Worm (Caenorhabditis elegans) whole organism, mixed stage, embryonic: ENCODE results near the gene saeg-1.
A peak's percentile ranks its signal among the peaks of the same experiment; 100 is the strongest.

ENCODE experiments used
- M03D4.4 ChIP-seq: sonication (generic microtip); optimal IDR thresholded peaks from 2 replicates; lab custom pipeline; 2017; ENCODE audit warnings: mild to moderate bottlenecking, missing genetic modification characterization, missing compliant biosample characterization
- bed-3 ChIP-seq: fragments of 200-800 bp; sonication (Bioruptor generic); optimal IDR thresholded peaks from 3 replicates; lab custom pipeline; 2018; ENCODE audit warnings: mild to moderate bottlenecking, missing genetic modification characterization, moderate library complexity, missing compliant biosample characterization
- blmp-1 ChIP-seq: fragments of 150-350 bp; optimal IDR thresholded peaks from 2 replicates; lab custom pipeline; 2014; ENCODE audit warnings: missing biosample characterization, missing genetic modification characterization
- ceh-39 ChIP-seq: fragments of 150-350 bp; optimal IDR thresholded peaks from 2 replicates; lab custom pipeline; 2014; ENCODE audit warnings: missing biosample characterization, missing genetic modification characterization
- ceh-43 ChIP-seq: fragments of 200-800 bp; sonication (Bioruptor generic); optimal IDR thresholded peaks from 2 replicates; lab custom pipeline; 2018; ENCODE audit warnings: mild to moderate bottlenecking, missing genetic modification characterization, moderate library complexity, missing compliant biosample characterization
- ceh-83 ChIP-seq: fragments of 200-800 bp; sonication (Bioruptor generic); optimal IDR thresholded peaks from 2 replicates; lab custom pipeline; 2018; ENCODE audit warnings: mild to moderate bottlenecking, missing genetic modification characterization, missing compliant biosample characterization
- ces-1 ChIP-seq: fragments of 150-350 bp; optimal IDR thresholded peaks from 2 replicates; lab custom pipeline; 2014; ENCODE audit warnings: missing biosample characterization, missing genetic modification reagents, missing genetic modification characterization
- cnd-1 ChIP-seq: fragments of 200-800 bp; sonication (Bioruptor generic); optimal IDR thresholded peaks from 2 replicates; lab custom pipeline; 2018; ENCODE audit warnings: mild to moderate bottlenecking, missing genetic modification characterization, missing compliant biosample characterization
- drap-1 ChIP-seq: fragments of 200-800 bp; sonication (Bioruptor generic); optimal IDR thresholded peaks from 3 replicates; lab custom pipeline; 2018; ENCODE audit warnings: mild to moderate bottlenecking, missing genetic modification characterization, missing compliant biosample characterization
- elt-1 ChIP-seq: sonication (generic microtip); optimal IDR thresholded peaks from 2 replicates; lab custom pipeline; 2017; ENCODE audit warnings: missing genetic modification characterization, mild to moderate bottlenecking, missing compliant biosample characterization, antibody characterized with exemption, moderate library complexity, borderline replicate concordance; ENCODE audit not compliant: insufficient read depth
- elt-3 ChIP-seq: fragments of 150-350 bp; optimal IDR thresholded peaks from 2 replicates; lab custom pipeline; 2014; ENCODE audit warnings: missing biosample characterization, missing genetic modification characterization
- flh-1 ChIP-seq: fragments of 200-800 bp; sonication (Bioruptor generic); optimal IDR thresholded peaks from 2 replicates; lab custom pipeline; 2018; ENCODE audit warnings: mild to moderate bottlenecking, missing genetic modification characterization, moderate library complexity, missing compliant biosample characterization
- ham-2 ChIP-seq: fragments of 200-800 bp; sonication (Bioruptor generic); optimal IDR thresholded peaks from 2 replicates; lab custom pipeline; 2018; ENCODE audit warnings: mild to moderate bottlenecking, missing genetic modification characterization, missing compliant biosample characterization
- lin-13 ChIP-seq: fragments of 150-350 bp; optimal IDR thresholded peaks from 2 replicates; lab custom pipeline; 2014; ENCODE audit warnings: missing biosample characterization, missing genetic modification characterization
- lin-32 ChIP-seq: fragments of 200-800 bp; sonication (Bioruptor generic); optimal IDR thresholded peaks from 2 replicates; lab custom pipeline; 2018; ENCODE audit warnings: mild to moderate bottlenecking, missing genetic modification characterization, missing compliant biosample characterization
- lsy-2 ChIP-seq: fragments of 150-350 bp; optimal IDR thresholded peaks from 2 replicates; lab custom pipeline; 2014; ENCODE audit warnings: missing biosample characterization, missing genetic modification characterization
- mls-2 ChIP-seq: sonication (generic microtip); optimal IDR thresholded peaks from 2 replicates; lab custom pipeline; 2016; ENCODE audit warnings: mild to moderate bottlenecking, missing genetic modification characterization, moderate library complexity, missing compliant biosample characterization
- nhr-12 ChIP-seq: fragments of 150-350 bp; optimal IDR thresholded peaks from 2 replicates; lab custom pipeline; 2014; ENCODE audit warnings: missing biosample characterization, missing genetic modification characterization
- nhr-2 ChIP-seq: fragments of 150-350 bp; optimal IDR thresholded peaks from 2 replicates; lab custom pipeline; 2014; ENCODE audit warnings: missing biosample characterization, missing genetic modification characterization
- nhr-237 ChIP-seq: fragments of 150-350 bp; optimal IDR thresholded peaks from 2 replicates; lab custom pipeline; 2014; ENCODE audit warnings: missing biosample characterization, missing genetic modification characterization
- nhr-28 ChIP-seq: fragments of 150-350 bp; optimal IDR thresholded peaks from 2 replicates; lab custom pipeline; 2014; ENCODE audit warnings: missing biosample characterization, missing genetic modification characterization
- pha-4 ChIP-seq: fragments of 150-350 bp; optimal IDR thresholded peaks from 2 replicates; lab custom pipeline; 2018; ENCODE audit warnings: missing biosample characterization, missing genetic modification reagents, missing genetic modification characterization
- sem-2 ChIP-seq: fragments of 200-800 bp; sonication (Bioruptor generic); optimal IDR thresholded peaks from 2 replicates; lab custom pipeline; 2018; ENCODE audit warnings: mild to moderate bottlenecking, missing genetic modification characterization, missing compliant biosample characterization
- sptf-1 ChIP-seq: sonication (generic microtip); optimal IDR thresholded peaks from 2 replicates; lab custom pipeline; 2017; ENCODE audit warnings: mild to moderate bottlenecking, missing genetic modification characterization, moderate library complexity, missing compliant biosample characterization
- tbx-8 ChIP-seq: fragments of 200-800 bp; sonication (Bioruptor generic); optimal IDR thresholded peaks from 2 replicates; lab custom pipeline; 2018; ENCODE audit warnings: mild to moderate bottlenecking, missing genetic modification characterization, moderate library complexity, missing compliant biosample characterization
- unc-39 ChIP-seq: fragments of 150-350 bp; optimal IDR thresholded peaks from 2 replicates; lab custom pipeline; 2014; ENCODE audit warnings: missing biosample characterization, missing genetic modification characterization
- zip-8 ChIP-seq: fragments of 150-350 bp; optimal IDR thresholded peaks from 2 replicates; lab custom pipeline; 2014; ENCODE audit warnings: missing biosample characterization, missing genetic modification characterization
- ztf-11 ChIP-seq: fragments of 150-350 bp; optimal IDR thresholded peaks from 2 replicates; lab custom pipeline; 2014; ENCODE audit warnings: missing biosample characterization, missing genetic modification characterization

The saeg-1 gene

ce11 chrV:10880138-10880882 is 14.8 kb upstream of the saeg-1 start, which contains the start of gene F32D8.1:
F32D8.1 (plus strand) TSS chrV:10880832.
- TF ChIP-seq nhr-12 (tag; lab: Kevin White, UChicago) (no peak), ces-1 (GFP tag; lab: Kevin White, UChicago) (peak; percentile 97)

DNA sequence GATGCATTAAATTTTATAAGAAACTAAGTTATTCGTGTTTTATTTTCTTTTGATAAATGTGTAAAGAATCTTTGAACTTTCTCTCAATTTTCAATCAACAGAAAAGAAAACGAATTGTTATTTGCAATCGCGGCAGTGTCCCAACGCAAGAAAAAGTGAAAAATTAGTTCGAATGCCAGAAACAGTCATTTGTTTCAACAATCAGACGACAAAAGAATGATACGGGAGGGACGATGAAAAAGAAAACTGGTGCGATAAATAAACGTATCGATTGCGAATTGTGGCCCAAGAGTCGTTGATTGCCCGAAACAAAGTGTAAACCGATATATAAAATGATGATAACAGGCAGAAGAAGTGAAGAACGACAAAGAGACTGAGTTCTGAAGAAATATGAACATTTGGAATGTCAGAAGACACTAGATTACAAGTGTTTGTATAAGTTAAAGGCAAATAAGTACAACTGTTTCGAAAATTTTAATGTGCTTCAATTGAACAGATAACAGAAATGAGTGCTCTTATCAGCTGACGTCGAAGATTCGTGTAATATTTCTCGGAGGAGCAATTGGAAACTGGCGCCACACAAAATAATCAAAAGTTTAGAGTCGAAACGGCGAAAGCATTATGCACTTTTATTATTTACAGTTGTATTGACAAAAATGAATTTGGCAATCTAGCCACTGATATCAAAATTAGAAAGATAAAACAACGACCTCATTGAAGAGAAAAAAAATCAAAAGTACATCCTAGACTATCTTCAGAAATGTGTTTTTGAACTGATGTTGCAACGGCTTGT is 12.5 kb upstream of the saeg-1 start:
- TF ChIP-seq lin-32 (GFP tag; lab: Kevin White, UChicago): no peak

DNA sequence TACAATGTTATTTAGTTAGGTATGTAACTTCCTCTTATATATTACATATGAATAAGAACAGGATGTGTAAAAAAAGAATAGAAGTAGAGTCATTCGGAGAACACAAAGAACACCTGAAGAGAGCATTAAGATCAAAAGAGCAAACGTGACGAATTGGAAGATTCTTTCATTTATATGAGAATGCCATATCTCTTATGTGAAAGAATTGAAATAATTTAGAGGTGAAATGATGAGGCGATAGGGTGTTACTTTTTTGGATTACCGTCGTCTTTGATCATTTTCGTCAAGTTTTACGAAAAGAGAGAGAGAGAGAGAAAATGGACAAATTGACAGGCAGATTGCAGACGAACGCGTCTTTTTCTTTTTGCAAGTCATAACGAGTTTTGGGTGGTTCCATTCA is 11.0 kb upstream of the saeg-1 start:
- TF ChIP-seq nhr-28 (tag; lab: Kevin White, UChicago) (no peak), mls-2 (tag; lab: Kevin White, UChicago) (no peak)

DNA sequence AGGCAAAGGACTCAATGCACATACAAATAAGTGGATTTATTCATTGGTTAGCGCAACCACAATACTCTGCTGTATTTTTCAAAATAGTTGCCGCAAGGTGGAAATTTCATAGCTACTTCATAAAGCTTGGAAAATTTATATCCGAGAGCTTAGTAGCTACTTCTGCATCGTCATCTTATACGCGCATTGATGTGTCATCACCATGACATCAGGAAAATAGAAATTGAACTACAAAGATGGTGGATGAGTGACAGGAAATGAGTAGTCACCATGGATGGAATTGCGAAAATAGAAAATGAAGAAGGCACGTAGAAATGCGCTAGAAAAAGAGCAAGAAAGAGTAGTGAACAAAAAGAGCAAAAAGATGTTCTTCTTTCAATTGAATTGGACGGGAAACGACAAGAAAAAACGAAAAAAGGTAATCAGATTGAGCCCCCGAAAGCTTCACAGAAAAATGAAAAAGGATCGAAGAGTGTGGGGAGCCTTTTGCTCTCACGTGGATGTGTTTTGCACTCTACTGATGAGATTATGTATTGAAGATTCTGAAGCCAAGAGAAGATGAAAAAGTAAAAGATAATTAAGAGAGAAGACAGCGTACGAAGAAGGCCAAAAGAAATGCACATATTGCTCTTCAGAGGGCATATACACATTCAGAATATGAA is 9.6 kb upstream of the saeg-1 start:
- TF ChIP-seq tbx-8 (GFP tag; lab: Kevin White, UChicago): no peak
- peak; percentile 67 for TF ChIP-seq ces-1 (GFP tag; lab: Kevin White, UChicago)
- no peak for TF ChIP-seq unc-39

ce11 chrV:10873190-10873589 is 7.7 kb upstream of the saeg-1 start:
- no peak for TF ChIP-seq pha-4
- TF ChIP-seq drap-1 (GFP tag; lab: Kevin White, UChicago): no peak
- TF ChIP-seq lin-13 (tag; lab: Kevin White, UChicago): no peak
- no peak for TF ChIP-seq blmp-1
- no peak for TF ChIP-seq sem-2
- TF ChIP-seq ceh-39: no peak
- no peak for TF ChIP-seq elt-3
- no peak for TF ChIP-seq M03D4.4 (tag; lab: Kevin White, UChicago)
- no peak for TF ChIP-seq ceh-43
- TF ChIP-seq tbx-8 (GFP tag; lab: Kevin White, UChicago): no peak
- no peak for TF ChIP-seq flh-1 (GFP tag; lab: Kevin White, UChicago)
- TF ChIP-seq lsy-2 (tag; lab: Kevin White, UChicago): no peak
- no peak for TF ChIP-seq cnd-1 (tag; lab: Kevin White, UChicago)
- TF ChIP-seq nhr-2: no peak
- no peak for TF ChIP-seq zip-8
- TF ChIP-seq ztf-11 (tag; lab: Kevin White, UChicago): no peak
- TF ChIP-seq nhr-237 (tag; lab: Kevin White, UChicago): no peak
- no peak for TF ChIP-seq ceh-83 (GFP tag; lab: Kevin White, UChicago)
- TF ChIP-seq elt-1 (tag; lab: Kevin White, UChicago): no peak

DNA sequence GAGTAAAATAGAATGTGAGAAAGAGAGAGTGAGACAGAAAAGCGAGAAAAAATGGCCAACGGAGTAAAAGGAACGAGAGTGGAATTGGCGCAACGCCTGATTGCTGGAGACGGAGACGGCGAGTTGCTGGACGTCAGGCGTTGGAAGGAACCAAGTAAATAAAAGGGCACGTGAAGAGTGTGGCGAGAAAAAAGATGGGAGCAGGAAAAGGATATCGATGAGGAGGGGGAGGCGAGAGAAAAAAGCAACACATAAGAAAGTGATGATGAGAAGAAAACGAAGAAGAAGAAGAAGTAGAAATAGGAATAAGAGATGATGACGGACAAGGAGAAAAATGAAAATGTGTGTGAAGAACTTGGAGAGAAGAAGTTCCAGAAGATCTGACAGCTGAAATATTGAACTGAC is 6.0 kb upstream of the saeg-1 start:
- TF ChIP-seq sem-2 (no peak), bed-3 (GFP tag; lab: Kevin White, UChicago) (no peak), ces-1 (GFP tag; lab: Kevin White, UChicago) (peak; percentile 71), ham-2 (GFP tag; lab: Kevin White, UChicago) (no peak), sptf-1 (tag; lab: Kevin White, UChicago) (peak; percentile 6), cnd-1 (tag; lab: Kevin White, UChicago) (no peak), nhr-28 (tag; lab: Kevin White, UChicago) (no peak), zip-8 (no peak)
- TF ChIP-seq, all 35 proteins: peak for 2
